4 fruit fly cellular contexts compared by ENCODE assay signal in genomic region chrX:12472244-12472736, dm6.
TF ChIP-seq lines count a peak whose summit lies in the region.

No protein-coding gene starts in this region.

TF ChIP-seq in whole organism, adult, 20 proteins besides CTCF, POLR2A, EP300 and RAD21 (continued from another document):
- TF ChIP-seq cic (GFP tag; optimal IDR thresholded peaks at IDR 0.05; lab: Kevin White, UChicago) (peak; percentile 78), CG33017 (tag; optimal IDR thresholded peaks at IDR 0.05; lab: Kevin White, UChicago) (peak; percentile 96)

TF ChIP-seq in whole organism, embryonic, 481 proteins besides CTCF, POLR2A, EP300 and RAD21 (continued from another document and continues in another):
- peak; percentile 96 for TF ChIP-seq Fer1 (GFP tag; optimal IDR thresholded peaks at IDR 0.05; lab: Kevin White, UChicago)
- no peak for TF ChIP-seq pan (optimal IDR thresholded peaks at IDR 0.05; lab: Kevin White, UChicago)
- peak in 1 of 2 experiments; percentile 96 for TF ChIP-seq pan (GFP tag; optimal IDR thresholded peaks at IDR 0.05 in 1 of 2, IDR thresholded peaks at IDR 0.05 in 1 of 2)
- peak; percentile 88 for TF ChIP-seq cas (GFP tag; IDR thresholded peaks at IDR 0.05; lab: Robert Waterston, UW)
- TF ChIP-seq Aef1 (GFP tag; IDR thresholded peaks at IDR 0.05; lab: Robert Waterston, UW) = peak; percentile 94
- TF ChIP-seq pros (GFP tag; optimal IDR thresholded peaks at IDR 0.05; lab: Kevin White, UChicago) = no peak
- TF ChIP-seq CG12219 (GFP tag; optimal IDR thresholded peaks at IDR 0.05; lab: Kevin White, UChicago) = peak; percentile 90
- peak; percentile 93 for TF ChIP-seq CG2889 (GFP tag; IDR thresholded peaks at IDR 0.05; lab: Robert Waterston, UW)
- peak; percentile 96 for TF ChIP-seq Meics (GFP tag; optimal IDR thresholded peaks at IDR 0.05; lab: Kevin White, UChicago)
- TF ChIP-seq Fer3 (tag; optimal IDR thresholded peaks at IDR 0.05; lab: Kevin White, UChicago) = peak; percentile 96
- peak; percentile 21 for TF ChIP-seq MESR4 (GFP tag; optimal IDR thresholded peaks at IDR 0.05; lab: Kevin White, UChicago)
- TF ChIP-seq ro (GFP tag; IDR thresholded peaks at IDR 0.05; lab: Robert Waterston, UW) = peak; percentile 84
- TF ChIP-seq bbx (GFP tag; IDR thresholded peaks at IDR 0.05; lab: Robert Waterston, UW; ENCODE audit: partially characterized antibody) = no peak
- no peak for TF ChIP-seq knrl (GFP tag; IDR thresholded peaks at IDR 0.05; lab: Robert Waterston, UW; ENCODE audit: partially characterized antibody)
- peak; percentile 53 for TF ChIP-seq emc (GFP tag; optimal IDR thresholded peaks at IDR 0.05; lab: Kevin White, UChicago)
- TF ChIP-seq NK7.1 (GFP tag; optimal IDR thresholded peaks at IDR 0.05; lab: Kevin White, UChicago) = peak; percentile 45
- TF ChIP-seq CG9797 (GFP tag; optimal IDR thresholded peaks at IDR 0.05; lab: Kevin White, UChicago) = peak; percentile 4
- TF ChIP-seq CG2120 (GFP tag; optimal IDR thresholded peaks at IDR 0.05; lab: Kevin White, UChicago) = peak; percentile 93
- peak; percentile 94 for TF ChIP-seq al (GFP tag; IDR thresholded peaks at IDR 0.05; lab: Robert Waterston, UW)
- TF ChIP-seq zfh2 (GFP tag; optimal IDR thresholded peaks at IDR 0.05; lab: Kevin White, UChicago) = peak; percentile 70
- peak; percentile 83 for TF ChIP-seq D19B (GFP tag; optimal IDR thresholded peaks at IDR 0.05; lab: Kevin White, UChicago)
- peak; percentile 96 for TF ChIP-seq CG8924 (tag; optimal IDR thresholded peaks at IDR 0.05; lab: Kevin White, UChicago)
- TF ChIP-seq Ssrp (tag; optimal IDR thresholded peaks at IDR 0.05; lab: Kevin White, UChicago) = peak; percentile 89
- TF ChIP-seq Hr39 (optimal IDR thresholded peaks at IDR 0.05; lab: Kevin White, UChicago) = no peak
- TF ChIP-seq CG3838 (GFP tag; optimal IDR thresholded peaks at IDR 0.05; lab: Kevin White, UChicago) = peak; percentile 59
- peak; percentile 67 for TF ChIP-seq CG1647 (GFP tag; optimal IDR thresholded peaks at IDR 0.05; lab: Kevin White, UChicago)
- peak; percentile 55 for TF ChIP-seq ac (GFP tag; optimal IDR thresholded peaks at IDR 0.05; lab: Kevin White, UChicago)
- peak; percentile 89 for TF ChIP-seq CG14667 (GFP tag; IDR thresholded peaks at IDR 0.05; lab: Robert Waterston, UW)
- TF ChIP-seq Mrtf (GFP tag; IDR thresholded peaks at IDR 0.05; lab: Robert Waterston, UW) = peak; percentile 89; the same call in 2 of the 3 replicates
- peak; percentile 84 for TF ChIP-seq CG1529 (GFP tag; optimal IDR thresholded peaks at IDR 0.05; lab: Kevin White, UChicago)
- TF ChIP-seq BEAF-32 (GFP tag; optimal IDR thresholded peaks at IDR 0.05; lab: Kevin White, UChicago) = no peak
- peak; percentile 93 for TF ChIP-seq fd3F (GFP tag; optimal IDR thresholded peaks at IDR 0.05; lab: Kevin White, UChicago)
- peak; percentile 90 for TF ChIP-seq B-H1 (GFP tag; IDR thresholded peaks at IDR 0.05; lab: Robert Waterston, UW)
- peak; percentile 83 for TF ChIP-seq Nf-YB (GFP tag; optimal IDR thresholded peaks at IDR 0.05; lab: Kevin White, UChicago)
- TF ChIP-seq CG6254 (GFP tag; optimal IDR thresholded peaks at IDR 0.05; lab: Kevin White, UChicago) = peak; percentile 75
- TF ChIP-seq E2f2 (GFP tag; IDR thresholded peaks at IDR 0.05; lab: Robert Waterston, UW) = peak; percentile 81
- peak; percentile 95 for TF ChIP-seq CG7372 (GFP tag; IDR thresholded peaks at IDR 0.05; lab: Robert Waterston, UW)
- peak; percentile 95 for TF ChIP-seq Oaz (GFP tag; IDR thresholded peaks at IDR 0.05; lab: Robert Waterston, UW)
- peak; percentile 93 for TF ChIP-seq Awh (GFP tag; IDR thresholded peaks at IDR 0.05; lab: Robert Waterston, UW)
- TF ChIP-seq ftz-f1 (GFP tag; optimal IDR thresholded peaks at IDR 0.05; lab: Kevin White, UChicago) = peak; percentile 36
- no peak for TF ChIP-seq Opbp (GFP tag; IDR thresholded peaks at IDR 0.05; lab: Robert Waterston, UW; ENCODE audit: partially characterized antibody)
- no peak for TF ChIP-seq CG42726 (GFP tag; IDR thresholded peaks at IDR 0.05; lab: Robert Waterston, UW; ENCODE audit: partially characterized antibody)
- TF ChIP-seq crc (GFP tag; optimal IDR thresholded peaks at IDR 0.05; lab: Kevin White, UChicago) = no peak

TF ChIP-seq in whole organism, prepupa, 60 proteins besides CTCF, POLR2A, EP300 and RAD21 (continued from another document):
- TF ChIP-seq eg (GFP tag; IDR thresholded peaks at IDR 0.05; lab: Robert Waterston, UW) = peak; percentile 97
- TF ChIP-seq acj6 (GFP tag; optimal IDR thresholded peaks at IDR 0.05; lab: Kevin White, UChicago) = peak; percentile 96
- peak; percentile 77 for TF ChIP-seq Blimp-1 (GFP tag; optimal IDR thresholded peaks at IDR 0.05; lab: Kevin White, UChicago)
- peak; percentile 88 for TF ChIP-seq Smox (GFP tag; optimal IDR thresholded peaks at IDR 0.05; lab: Kevin White, UChicago)
- peak; percentile 81 for TF ChIP-seq fkh (GFP tag; optimal IDR thresholded peaks at IDR 0.05; lab: Kevin White, UChicago)
- TF ChIP-seq cyc (GFP tag; optimal IDR thresholded peaks at IDR 0.05; lab: Kevin White, UChicago) = peak; percentile 86
- peak; percentile 76 for TF ChIP-seq Ets21C (GFP tag; optimal IDR thresholded peaks at IDR 0.05; lab: Kevin White, UChicago)
- TF ChIP-seq CG6854 (GFP tag; optimal IDR thresholded peaks at IDR 0.05; lab: Kevin White, UChicago) = peak; percentile 63
- TF ChIP-seq Ets96B (tag; optimal IDR thresholded peaks at IDR 0.05; lab: Kevin White, UChicago) = peak; percentile 87
- TF ChIP-seq CG31627 (GFP tag; optimal IDR thresholded peaks at IDR 0.05; lab: Kevin White, UChicago) = peak; percentile 81
- peak; percentile 92 for TF ChIP-seq net (GFP tag; optimal IDR thresholded peaks at IDR 0.05; lab: Kevin White, UChicago)
- TF ChIP-seq Hr4 (GFP tag; optimal IDR thresholded peaks at IDR 0.05; lab: Kevin White, UChicago) = peak; percentile 94
- no peak for TF ChIP-seq Hr38 (GFP tag; optimal IDR thresholded peaks at IDR 0.05; lab: Kevin White, UChicago)
- TF ChIP-seq svp (GFP tag; lab: Kevin White, UChicago) = peak; percentile 97
- TF ChIP-seq CG6276 (GFP tag; optimal IDR thresholded peaks at IDR 0.05; lab: Kevin White, UChicago) = peak; percentile 89
- peak; percentile 90 for TF ChIP-seq dsx (GFP tag; optimal IDR thresholded peaks at IDR 0.05; lab: Kevin White, UChicago; ENCODE audit: poor library complexity, severe bottlenecking)
- peak; percentile 86 for TF ChIP-seq Sox14 (GFP tag; optimal IDR thresholded peaks at IDR 0.05; lab: Kevin White, UChicago)
- TF ChIP-seq Sox102F (GFP tag; optimal IDR thresholded peaks at IDR 0.05; lab: Kevin White, UChicago) = peak; percentile 88
- peak; percentile 94 for TF ChIP-seq OdsH (GFP tag; optimal IDR thresholded peaks at IDR 0.05; lab: Kevin White, UChicago)
- peak; percentile 92 for TF ChIP-seq topi (GFP tag; optimal IDR thresholded peaks at IDR 0.05; lab: Kevin White, UChicago)
- TF ChIP-seq CG10669 (GFP tag; optimal IDR thresholded peaks at IDR 0.05; lab: Kevin White, UChicago) = peak; percentile 91
- TF ChIP-seq dac (GFP tag; optimal IDR thresholded peaks at IDR 0.05; lab: Kevin White, UChicago) = peak; percentile 87
- peak; percentile 95 for TF ChIP-seq CG11294 (GFP tag; IDR thresholded peaks at IDR 0.05; lab: Robert Waterston, UW)
- TF ChIP-seq CG34406 (GFP tag; optimal IDR thresholded peaks at IDR 0.05; lab: Kevin White, UChicago) = peak; percentile 93
- TF ChIP-seq pdm3 (GFP tag; optimal IDR thresholded peaks at IDR 0.05; lab: Kevin White, UChicago) = peak; percentile 91
- TF ChIP-seq CG3919 (GFP tag; optimal IDR thresholded peaks at IDR 0.05; lab: Kevin White, UChicago) = peak; percentile 92
- TF ChIP-seq CG8319 (GFP tag; optimal IDR thresholded peaks at IDR 0.05; lab: Kevin White, UChicago) = peak; percentile 87
- peak; percentile 91 for TF ChIP-seq lz (GFP tag; optimal IDR thresholded peaks at IDR 0.05; lab: Kevin White, UChicago)
- peak; percentile 99 for TF ChIP-seq Eip78C (GFP tag; lab: Kevin White, UChicago)
- TF ChIP-seq CG10631 (GFP tag; optimal IDR thresholded peaks at IDR 0.05; lab: Kevin White, UChicago) = peak; percentile 94
- TF ChIP-seq CG11902 (GFP tag; optimal IDR thresholded peaks at IDR 0.05; lab: Kevin White, UChicago) = peak; percentile 80
- TF ChIP-seq spab (GFP tag; optimal IDR thresholded peaks at IDR 0.05; lab: Kevin White, UChicago) = peak; percentile 84
- TF ChIP-seq Eip75B (GFP tag; optimal IDR thresholded peaks at IDR 0.05; lab: Kevin White, UChicago) = peak; percentile 91
- peak; percentile 93 for TF ChIP-seq CG8632 (GFP tag; optimal IDR thresholded peaks at IDR 0.05; lab: Kevin White, UChicago)
- peak; percentile 88 for TF ChIP-seq CG11762 (GFP tag; optimal IDR thresholded peaks at IDR 0.05; lab: Kevin White, UChicago; ENCODE audit: insufficient read depth)
- TF ChIP-seq fd59A (GFP tag; optimal IDR thresholded peaks at IDR 0.05; lab: Kevin White, UChicago) = peak; percentile 85
- TF ChIP-seq CG16779 (tag; optimal IDR thresholded peaks at IDR 0.05; lab: Kevin White, UChicago) = peak; percentile 89
- peak; percentile 96 for TF ChIP-seq CG32006 (GFP tag; optimal IDR thresholded peaks at IDR 0.05; lab: Kevin White, UChicago)
- peak; percentile 96 for TF ChIP-seq CG6163 (GFP tag; IDR thresholded peaks at IDR 0.05; lab: Robert Waterston, UW)
- peak; percentile 75 for TF ChIP-seq Hr39 (GFP tag; optimal IDR thresholded peaks at IDR 0.05; lab: Kevin White, UChicago)
- peak; percentile 96 for TF ChIP-seq Gug (GFP tag; IDR thresholded peaks at IDR 0.05; lab: Robert Waterston, UW)
TF ChIP-seq in whole organism, prepupa: peak in this region for 59.

TF ChIP-seq in whole organism, wandering third instar larva, 38 proteins besides CTCF, POLR2A, EP300 and RAD21 (continued from another document):
- TF ChIP-seq CrebA (GFP tag; optimal IDR thresholded peaks at IDR 0.05; lab: Kevin White, UChicago; ENCODE audit: borderline replicate concordance) (peak; percentile 85), dmrt93B (GFP tag; optimal IDR thresholded peaks at IDR 0.05; lab: Kevin White, UChicago) (peak; percentile 89), Dif (GFP tag; optimal IDR thresholded peaks at IDR 0.05; lab: Kevin White, UChicago; ENCODE audit: partially characterized antibody) (no peak), foxo (GFP tag; optimal IDR thresholded peaks at IDR 0.05; lab: Kevin White, UChicago) (peak in 1 of 2 experiments; percentile 97), dsf (GFP tag; optimal IDR thresholded peaks at IDR 0.05; lab: Kevin White, UChicago; ENCODE audit: borderline replicate concordance) (peak; percentile 77), Sp1 (GFP tag; optimal IDR thresholded peaks at IDR 0.05; lab: Kevin White, UChicago) (peak; percentile 97), Hnf4 (GFP tag; optimal IDR thresholded peaks at IDR 0.05; lab: Kevin White, UChicago) (peak; percentile 88), OdsH (GFP tag; optimal IDR thresholded peaks at IDR 0.05; lab: Kevin White, UChicago) (peak; percentile 94), HLH106 (tag; optimal IDR thresholded peaks at IDR 0.05; lab: Kevin White, UChicago) (peak; percentile 97), tai (GFP tag; optimal IDR thresholded peaks at IDR 0.05; lab: Kevin White, UChicago) (peak; percentile 83), fru (GFP tag; optimal IDR thresholded peaks at IDR 0.05; lab: Kevin White, UChicago) (peak; percentile 95), h (GFP tag; optimal IDR thresholded peaks at IDR 0.05; lab: Kevin White, UChicago) (peak; percentile 95), CG32264 (GFP tag; optimal IDR thresholded peaks at IDR 0.05; lab: Kevin White, UChicago) (peak; percentile 34), Jra (GFP tag; optimal IDR thresholded peaks at IDR 0.05; lab: Kevin White, UChicago) (peak; percentile 59), psq (GFP tag; optimal IDR thresholded peaks at IDR 0.05; lab: Kevin White, UChicago) (peak; percentile 91), Rel (GFP tag; optimal IDR thresholded peaks at IDR 0.05; lab: Kevin White, UChicago) (peak; percentile 91), Rel (tag; optimal IDR thresholded peaks at IDR 0.05; lab: Kevin White, UChicago) (peak; percentile 81)
